Fruit fly (Drosophila melanogaster) whole organism, embryonic: ENCODE data around the gene Atg14.

Experiments used
- Asciz ChIP-seq: fragments of 200-800 bp; sonication (Bioruptor generic); optimal IDR thresholded peaks from 2 replicates; lab custom pipeline; 2017; ENCODE audit warnings: missing biosample characterization, mild to moderate bottlenecking, missing genetic modification characterization, missing genetic modification reagents
- Atf6 ChIP-seq: fragments of 200-800 bp; sonication (Bioruptor generic); IDR thresholded peaks from 2 replicates; pipeline ENCODE4 v1.3.6; 2022; ENCODE audit warnings: missing biosample characterization, missing genetic modification characterization
- B-H2 ChIP-seq: fragments of 200-800 bp; sonication (Bioruptor generic); optimal IDR thresholded peaks from 2 replicates; lab custom pipeline; 2018; ENCODE audit warnings: missing biosample characterization, mild to moderate bottlenecking, missing genetic modification characterization
- CG12769 ChIP-seq: fragments of 200-800 bp; sonication (Bioruptor generic); optimal IDR thresholded peaks from 2 replicates; lab custom pipeline; 2019; ENCODE audit warnings: missing biosample characterization, mild to moderate bottlenecking, missing genetic modification characterization, moderate library complexity
- CG15514 ChIP-seq: fragments of 200-800 bp; sonication (Bioruptor generic); optimal IDR thresholded peaks from 3 replicates; lab custom pipeline; 2017; ENCODE audit warnings: missing biosample characterization, missing genetic modification characterization, mild to moderate bottlenecking, moderate library complexity, missing genetic modification reagents
- CG15601 ChIP-seq: fragments of 200-800 bp; sonication (Bioruptor generic); optimal IDR thresholded peaks from 3 replicates; lab custom pipeline; 2019; ENCODE audit warnings: missing biosample characterization, mild to moderate bottlenecking, missing genetic modification characterization, moderate library complexity
- CG15696 ChIP-seq: fragments of 200-800 bp; sonication (Bioruptor generic); optimal IDR thresholded peaks from 2 replicates; lab custom pipeline; 2019; ENCODE audit warnings: missing biosample characterization, mild to moderate bottlenecking, missing genetic modification characterization, moderate library complexity
- CG1603 ChIP-seq: fragments of 200-800 bp; sonication (Bioruptor generic); optimal IDR thresholded peaks from 2 replicates; lab custom pipeline; 2019; ENCODE audit warnings: missing biosample characterization, mild to moderate bottlenecking, missing genetic modification characterization, moderate library complexity
- CG17359 ChIP-seq: fragments of 200-800 bp; sonication (Bioruptor generic); optimal IDR thresholded peaks from 3 replicates; lab custom pipeline; 2018; ENCODE audit warnings: missing biosample characterization, mild to moderate bottlenecking, missing genetic modification characterization, moderate library complexity
- CG17361 ChIP-seq: fragments of 200-800 bp; sonication (Bioruptor generic); IDR thresholded peaks from 3 replicates; pipeline ENCODE4 v1.3.6; 2022; ENCODE audit warnings: missing biosample characterization, missing genetic modification characterization
- CG17385 ChIP-seq: fragments of 200-800 bp; sonication (Bioruptor generic); optimal IDR thresholded peaks from 3 replicates; lab custom pipeline; 2018; ENCODE audit warnings: missing biosample characterization, mild to moderate bottlenecking, missing genetic modification characterization
- CG1832 ChIP-seq: fragments of 200-800 bp; sonication (Bioruptor generic); optimal IDR thresholded peaks from 2 replicates; lab custom pipeline; 2017; ENCODE audit warnings: missing biosample characterization, mild to moderate bottlenecking, missing genetic modification characterization, inconsistent platforms
- CG2129 ChIP-seq: fragments of 200-800 bp; sonication (Bioruptor generic); IDR thresholded peaks from 2 replicates; pipeline ENCODE4 v1.3.6; 2022; ENCODE audit warnings: missing biosample characterization, missing genetic modification characterization; ENCODE audit not compliant: partially characterized antibody
- CG2199 ChIP-seq: fragments of 200-800 bp; sonication (Bioruptor generic); IDR thresholded peaks from 3 replicates; pipeline ENCODE4 v1.3.6; 2022; ENCODE audit warnings: missing biosample characterization, missing genetic modification characterization
- CG31365 ChIP-seq: fragments of 200-800 bp; sonication (Bioruptor generic); optimal IDR thresholded peaks from 2 replicates; lab custom pipeline; 2018; ENCODE audit warnings: missing biosample characterization, mild to moderate bottlenecking, missing genetic modification characterization
- CG32767 ChIP-seq: fragments of 200-800 bp; sonication (Bioruptor generic); IDR thresholded peaks from 2 replicates; pipeline ENCODE4 v1.3.6; 2022; ENCODE audit warnings: missing biosample characterization, missing genetic modification characterization
- CG4404 ChIP-seq: fragments of 200-800 bp; sonication (Bioruptor generic); IDR thresholded peaks from 2 replicates; pipeline ENCODE4 v1.3.6; 2022; ENCODE audit warnings: missing biosample characterization, missing genetic modification characterization
- CG4617 ChIP-seq: fragments of 200-800 bp; sonication (Bioruptor generic); optimal IDR thresholded peaks from 3 replicates; lab custom pipeline; 2016; ENCODE audit warnings: missing biosample characterization, missing genetic modification characterization, borderline replicate concordance
- CG7372 ChIP-seq: fragments of 200-800 bp; sonication (Bioruptor generic); IDR thresholded peaks from 2 replicates; pipeline ENCODE4 v1.3.6; 2022; ENCODE audit warnings: missing biosample characterization, missing genetic modification characterization
- CG8765 ChIP-seq: fragments of 200-800 bp; sonication (Bioruptor generic); IDR thresholded peaks from 2 replicates; pipeline ENCODE4 v1.3.6; 2022; ENCODE audit warnings: missing biosample characterization, missing genetic modification characterization
- CG8924 ChIP-seq: fragments of 200-800 bp; optimal IDR thresholded peaks from 3 replicates; lab custom pipeline; 2019; ENCODE audit warnings: missing biosample characterization, mild to moderate bottlenecking, missing genetic modification characterization, moderate library complexity
- CTCF ChIP-seq: fragments of 200-800 bp; sonication (Bioruptor generic); optimal IDR thresholded peaks from 2 replicates; lab custom pipeline; 2017; ENCODE audit warnings: missing biosample characterization, mild to moderate bottlenecking, missing genetic modification characterization, moderate library complexity
- CrebB ChIP-seq: fragments of 200-800 bp; sonication (Bioruptor generic); optimal IDR thresholded peaks from 3 replicates; lab custom pipeline; 2018; ENCODE audit warnings: missing biosample characterization, mild to moderate bottlenecking, missing genetic modification characterization
- Dp ChIP-seq: fragments of 200-800 bp; sonication (Bioruptor generic); optimal IDR thresholded peaks from 2 replicates; lab custom pipeline; 2018; ENCODE audit warnings: missing biosample characterization, mild to moderate bottlenecking, missing genetic modification characterization, moderate library complexity
- Myb ChIP-seq: fragments of 200-800 bp; sonication (Bioruptor generic); optimal IDR thresholded peaks from 2 replicates; lab custom pipeline; 2016; ENCODE audit warnings: missing biosample characterization, missing genetic modification characterization
- NC2β ChIP-seq: fragments of 200-800 bp; sonication (Bioruptor generic); optimal IDR thresholded peaks from 2 replicates; lab custom pipeline; 2016; ENCODE audit warnings: missing biosample characterization, missing genetic modification characterization
- Pdp1 ChIP-seq, 2 experiments: fragments of 200-800 bp; sonication (Bioruptor generic); optimal IDR thresholded peaks; 3 replicates each; lab custom pipeline; 2016; ENCODE audit warnings: missing biosample characterization in 2 of 2, missing genetic modification characterization in 2 of 2, mild to moderate bottlenecking in 1 of 2, moderate library complexity in 1 of 2
- Ptx1 ChIP-seq: fragments of 200-800 bp; sonication (Bioruptor generic); IDR thresholded peaks from 2 replicates; pipeline ENCODE4 v1.3.6; 2022; ENCODE audit warnings: missing biosample characterization, missing genetic modification characterization
- Stat92E ChIP-seq, 3 experiments: fragments of >200 bp in 2 of 3; fragments of 200-800 bp in 1 of 3; sonication (Bioruptor generic) in 1 of 3; optimal IDR thresholded peaks; 2 replicates each; lab custom pipeline; 2017 to 2019; ENCODE audit warnings: missing biosample characterization in 3 of 3, missing genetic modification characterization in 3 of 3, mild to moderate bottlenecking in 1 of 3, moderate library complexity in 1 of 3
- Vsx1 ChIP-seq: fragments of 200-800 bp; sonication (Bioruptor generic); optimal IDR thresholded peaks from 2 replicates; lab custom pipeline; 2017; ENCODE audit warnings: missing biosample characterization, mild to moderate bottlenecking, missing genetic modification characterization, missing genetic modification reagents
- ato ChIP-seq: fragments of 200-800 bp; sonication (Bioruptor generic); IDR thresholded peaks from 2 replicates; pipeline ENCODE4 v1.3.6; 2022; ENCODE audit warnings: missing biosample characterization, missing genetic modification characterization; ENCODE audit not compliant: partially characterized antibody
- cas ChIP-seq: fragments of 200-800 bp; sonication (Bioruptor generic); IDR thresholded peaks from 2 replicates; pipeline ENCODE4 v1.3.6; 2022; ENCODE audit warnings: missing biosample characterization, missing genetic modification characterization
- dan ChIP-seq: fragments of 200-800 bp; sonication (Bioruptor generic); IDR thresholded peaks from 2 replicates; pipeline ENCODE4 v1.3.6; 2022; ENCODE audit warnings: missing biosample characterization, missing genetic modification characterization
- dmrt11E ChIP-seq: fragments of 200-800 bp; sonication (Bioruptor generic); optimal IDR thresholded peaks from 3 replicates; lab custom pipeline; 2018; ENCODE audit warnings: missing biosample characterization, mild to moderate bottlenecking, missing genetic modification characterization, moderate library complexity
- eyg ChIP-seq: fragments of 200-800 bp; sonication (Bioruptor generic); optimal IDR thresholded peaks from 3 replicates; lab custom pipeline; 2016; ENCODE audit warnings: missing biosample characterization, missing genetic modification characterization
- hth ChIP-seq: fragments of >200 bp; optimal IDR thresholded peaks from 2 replicates; lab custom pipeline; 2017; ENCODE audit warnings: inconsistent platforms
- kni ChIP-seq: fragments of 200-800 bp; sonication (Bioruptor generic); optimal IDR thresholded peaks from 3 replicates; lab custom pipeline; 2017; ENCODE audit warnings: mild to moderate bottlenecking, missing biosample characterization, missing genetic modification reagents, missing genetic modification characterization
- mam ChIP-seq: fragments of 200-800 bp; sonication (Bioruptor generic); optimal IDR thresholded peaks from 3 replicates; lab custom pipeline; 2016; ENCODE audit warnings: missing biosample characterization, missing genetic modification characterization
- oc ChIP-seq: fragments of 200-800 bp; sonication (Bioruptor generic); optimal IDR thresholded peaks from 2 replicates; lab custom pipeline; 2018; ENCODE audit warnings: missing biosample characterization, mild to moderate bottlenecking, missing genetic modification characterization, moderate library complexity
- otp ChIP-seq: fragments of 200-800 bp; sonication (Bioruptor generic); IDR thresholded peaks from 3 replicates; pipeline ENCODE4, ENCODE4 v1.3.6; 2022; ENCODE audit warnings: missing biosample characterization, missing genetic modification characterization
- peb ChIP-seq: fragments of 200-800 bp; sonication (Bioruptor generic); IDR thresholded peaks from 2 replicates; pipeline ENCODE4 v1.3.6; 2022; ENCODE audit warnings: missing biosample characterization, missing genetic modification characterization
- pnt ChIP-seq: fragments of 200-800 bp; sonication (Bioruptor generic); optimal IDR thresholded peaks from 3 replicates; lab custom pipeline; 2016; ENCODE audit warnings: missing biosample characterization, missing genetic modification characterization
- pros ChIP-seq: fragments of 200-800 bp; sonication (Bioruptor generic); optimal IDR thresholded peaks from 3 replicates; lab custom pipeline; 2019; ENCODE audit warnings: missing biosample characterization, mild to moderate bottlenecking, missing genetic modification characterization, moderate library complexity
- row ChIP-seq: fragments of 200-800 bp; sonication (Bioruptor generic); IDR thresholded peaks from 3 replicates; pipeline ENCODE4 v1.3.6; 2022; ENCODE audit warnings: missing biosample characterization, missing genetic modification characterization
- sd ChIP-seq: fragments of 200-800 bp; sonication (Bioruptor generic); optimal IDR thresholded peaks from 3 replicates; lab custom pipeline; 2018; ENCODE audit warnings: missing biosample characterization, mild to moderate bottlenecking, missing genetic modification characterization, moderate library complexity
- sim ChIP-seq: fragments of 200-800 bp; sonication (Bioruptor generic); IDR thresholded peaks from 2 replicates; pipeline ENCODE4 v1.3.6; 2022; ENCODE audit warnings: missing biosample characterization, missing genetic modification characterization
- tgo ChIP-seq: fragments of 200-800 bp; sonication (Bioruptor generic); IDR thresholded peaks from 3 replicates; pipeline ENCODE4 v1.3.6; 2022; ENCODE audit warnings: missing biosample characterization, missing genetic modification characterization
- ttk ChIP-seq: fragments of 200-800 bp; sonication (Bioruptor generic); IDR thresholded peaks from 2 replicates; pipeline ENCODE4 v2.1.2; 2022; ENCODE audit warnings: missing biosample characterization, missing genetic modification characterization

Atg14 gene

dm6 chr3R:29083459-29084457 is 32.4 kb upstream of the Atg14 start (continued):
- TF ChIP-seq Vsx1 (GFP tag; lab: Kevin White, UChicago) = no peak
- TF ChIP-seq CG2129 = no peak
- peak; percentile 29 for TF ChIP-seq CTCF (GFP tag; lab: Kevin White, UChicago)
- TF ChIP-seq pnt = no peak
- TF ChIP-seq CG2199 = peak; percentile 81
- peak; percentile 32 for TF ChIP-seq CG8924 (tag; lab: Kevin White, UChicago)
- no peak for TF ChIP-seq tgo (GFP tag; lab: Robert Waterston, UW)
- peak; percentile 6 for TF ChIP-seq CG15696 (tag; lab: Kevin White, UChicago)
- TF ChIP-seq CG12769 (tag; lab: Kevin White, UChicago) = no peak
- TF ChIP-seq CG1832 (GFP tag; lab: Kevin White, UChicago) = peak; percentile 44
- TF ChIP-seq CG15601 = peak; percentile 38
- no peak for TF ChIP-seq dan (GFP tag; lab: Robert Waterston, UW)
- TF ChIP-seq ttk (GFP tag; lab: Robert Waterston, UW) = no peak
- no peak for TF ChIP-seq hth (lab: Kevin White, UChicago)
- TF ChIP-seq Ptx1 = no peak
- 0 out of 3 replicates have a peak, but pooled peaks have one; percentile 11 for TF ChIP-seq otp (GFP tag; lab: Robert Waterston, UW)
- TF ChIP-seq NC2β (GFP tag; lab: Kevin White, UChicago) = no peak
- peak; percentile 29 for TF ChIP-seq CG17385 (GFP tag; lab: Kevin White, UChicago)
- TF ChIP-seq mam = no peak
- peak in 1 of 2 experiments; percentile 89 for TF ChIP-seq Pdp1 (GFP tag; optimal IDR thresholded peaks at IDR 0.05; lab: Kevin White, UChicago)
- no peak for TF ChIP-seq CG7372 (GFP tag; lab: Robert Waterston, UW)
- TF ChIP-seq CG8765 (GFP tag; lab: Robert Waterston, UW) = no peak
- TF ChIP-seq CG1603 (tag; lab: Kevin White, UChicago) = peak; percentile 30
- TF ChIP-seq CG17361 (GFP tag; lab: Robert Waterston, UW) = 0 out of 3 replicates have a peak, but pooled peaks have one; percentile 12
- TF ChIP-seq peb = no peak
- TF ChIP-seq cas = no peak
- no peak for TF ChIP-seq Atf6 (GFP tag; lab: Robert Waterston, UW)
- no peak for TF ChIP-seq ato
- peak; percentile 63; the same call in 1 of the 2 replicates for TF ChIP-seq CG32767
- peak in 1 of 3 experiments; percentile 36 for TF ChIP-seq Stat92E (GFP tag; optimal IDR thresholded peaks at IDR 0.05; lab: Kevin White, UChicago)
- TF ChIP-seq CG15514 (GFP tag; lab: Kevin White, UChicago) = no peak
- no peak for TF ChIP-seq eyg (GFP tag; lab: Kevin White, UChicago)
- peak; percentile 31 for TF ChIP-seq dmrt11E
- TF ChIP-seq CrebB (tag; lab: Kevin White, UChicago) = peak; percentile 17
- no peak for TF ChIP-seq CG4617 (GFP tag; lab: Kevin White, UChicago)
- TF ChIP-seq CG31365 (tag; lab: Kevin White, UChicago) = peak; percentile 1
- TF ChIP-seq kni (GFP tag; lab: Kevin White, UChicago) = peak; percentile 37
- TF ChIP-seq oc = peak; percentile 32
- 0 out of 3 replicates have a peak, but pooled peaks have one; percentile 8 for TF ChIP-seq row (GFP tag; lab: Robert Waterston, UW)
- no peak for TF ChIP-seq CG4404 (GFP tag; lab: Robert Waterston, UW)
- peak; percentile 56 for TF ChIP-seq Asciz (GFP tag; lab: Kevin White, UChicago)
- TF ChIP-seq B-H2 (GFP tag; lab: Kevin White, UChicago) = no peak
- no peak for TF ChIP-seq sd (tag; lab: Kevin White, UChicago)
- peak; percentile 5 for TF ChIP-seq pros
- no peak for TF ChIP-seq Dp (GFP tag; lab: Kevin White, UChicago)
- no peak for TF ChIP-seq sim
- TF ChIP-seq Myb = no peak
- peak; percentile 19 for TF ChIP-seq CG17359 (tag; lab: Kevin White, UChicago)
